Worm (Caenorhabditis elegans): ENCODE results near the gene skr-4.

- TF ChIP-seq snpc-1.1 (tag; optimal IDR thresholded peaks at IDR 0.05; ENCODE audit: insufficient read depth) = no peak
- TF ChIP-seq gei-17 (GFP tag; optimal IDR thresholded peaks at IDR 0.05) = no peak
Observed at ce11 chrV:19897557-19897956, 26.5 kb upstream of the skr-4 start.
